Worm (Caenorhabditis elegans) whole organism, L4/young adult: ENCODE results near the gene kin-4.
A peak's percentile ranks its signal among the peaks of the same experiment; 100 is the strongest.

Experiments used
- W03F9.2 ChIP-seq: fragments of 150-350 bp; optimal IDR thresholded peaks from 2 replicates; lab custom pipeline; 2014; ENCODE audit warnings: missing biosample characterization, missing genetic modification characterization
- dao-5 ChIP-seq: sonication (generic microtip); optimal IDR thresholded peaks from 2 replicates; lab custom pipeline; 2016; ENCODE audit warnings: missing genotype, missing genetic modification characterization, moderate library complexity, missing compliant biosample characterization
- him-1 ChIP-seq: sonication (generic microtip); optimal IDR thresholded peaks from 2 replicates; lab custom pipeline; 2016; ENCODE audit warnings: missing genotype, missing genetic modification reagents, missing genetic modification characterization, missing compliant biosample characterization

kin-4 gene

ce11 chrIV:11431448-11431847 is 5.9 kb downstream of the kin-4 start:
- TF ChIP-seq him-1 (tag; lab: Kevin White, UChicago) (no peak), dao-5 (tag; lab: Kevin White, UChicago) (no peak), W03F9.2 (tag; lab: Kevin White, UChicago) (no peak)

- peak; percentile 26 for TF ChIP-seq him-1 (tag; lab: Kevin White, UChicago)
- no peak for TF ChIP-seq dao-5 (tag; lab: Kevin White, UChicago)
- TF ChIP-seq W03F9.2 (tag; lab: Kevin White, UChicago): peak; percentile 46
Measured at ce11 chrIV:11433709-11434108, 8.2 kb downstream of the kin-4 start.

ce11 chrIV:11434575-11434974 is 9.0 kb downstream of the kin-4 start:
- TF ChIP-seq dao-5 (tag; lab: Kevin White, UChicago) (no peak), W03F9.2 (tag; lab: Kevin White, UChicago) (no peak), him-1 (tag; lab: Kevin White, UChicago) (no peak)

ce11 chrIV:11435761-11436160 is 10.2 kb downstream of the kin-4 start:
- no peak for TF ChIP-seq him-1 (tag; lab: Kevin White, UChicago)
- TF ChIP-seq dao-5 (tag; lab: Kevin White, UChicago): no peak
- no peak for TF ChIP-seq W03F9.2 (tag; lab: Kevin White, UChicago)

- TF ChIP-seq dao-5 (tag; lab: Kevin White, UChicago) (no peak), him-1 (tag; lab: Kevin White, UChicago) (no peak), W03F9.2 (tag; lab: Kevin White, UChicago) (no peak)
Measured at ce11 chrIV:11438255-11438654, 12.7 kb downstream of the kin-4 start.

- TF ChIP-seq him-1 (tag; lab: Kevin White, UChicago) (no peak), W03F9.2 (tag; lab: Kevin White, UChicago) (no peak), dao-5 (tag; lab: Kevin White, UChicago) (no peak)
Measured at ce11 chrIV:11452928-11453327, 27.4 kb downstream of the kin-4 start.

ce11 chrIV:11455824-11456223 is 30.3 kb downstream of the kin-4 start:
- no peak for TF ChIP-seq dao-5 (tag; lab: Kevin White, UChicago)
- no peak for TF ChIP-seq him-1 (tag; lab: Kevin White, UChicago)
- no peak for TF ChIP-seq W03F9.2 (tag; lab: Kevin White, UChicago)

- no peak for TF ChIP-seq him-1 (tag; lab: Kevin White, UChicago)
- TF ChIP-seq dao-5 (tag; lab: Kevin White, UChicago): no peak
- TF ChIP-seq W03F9.2 (tag; lab: Kevin White, UChicago): no peak
Measured at ce11 chrIV:11458700-11459263, 33.2 kb downstream of the kin-4 start.

ce11 chrIV:11459684-11460083 is 34.1 kb downstream of the kin-4 start, which contains the start of gene npr-3:
Gene npr-3 (plus strand): TSS chrIV:11459984.
- no peak for TF ChIP-seq W03F9.2 (tag; lab: Kevin White, UChicago)
- TF ChIP-seq him-1 (tag; lab: Kevin White, UChicago): no peak
- TF ChIP-seq dao-5 (tag; lab: Kevin White, UChicago): no peak

ce11 chrIV:11461335-11461734 is 35.8 kb downstream of the kin-4 start:
- TF ChIP-seq W03F9.2 (tag; lab: Kevin White, UChicago): no peak
- TF ChIP-seq him-1 (tag; lab: Kevin White, UChicago): no peak
- TF ChIP-seq dao-5 (tag; lab: Kevin White, UChicago): no peak

ce11 chrIV:11465125-11465524 is 39.6 kb downstream of the kin-4 start, which contains the start of gene C10C6.3:
Gene C10C6.3 (minus strand): TSS chrIV:11465225.
- TF ChIP-seq W03F9.2 (tag; lab: Kevin White, UChicago) (no peak), him-1 (tag; lab: Kevin White, UChicago) (no peak), dao-5 (tag; lab: Kevin White, UChicago) (no peak)

- TF ChIP-seq dao-5 (tag; lab: Kevin White, UChicago): no peak
- no peak for TF ChIP-seq W03F9.2 (tag; lab: Kevin White, UChicago)
- no peak for TF ChIP-seq him-1 (tag; lab: Kevin White, UChicago)
Measured at ce11 chrIV:11467413-11467812, 41.9 kb downstream of the kin-4 start, which contains the start of gene C10C6.7. Gene C10C6.7 (minus strand): TSS chrIV:11467513.

ce11 chrIV:11469698-11470591 is 44.4 kb downstream of the kin-4 start, which contains the start of the genes C10C6.13 and wht-2:
Gene C10C6.13 (minus strand): TSS chrIV:11469748.
Gene wht-2 (plus strand): TSS chrIV:11470436.
- TF ChIP-seq him-1 (tag; lab: Kevin White, UChicago) (no peak), dao-5 (tag; lab: Kevin White, UChicago) (no peak), W03F9.2 (tag; lab: Kevin White, UChicago) (no peak)
